Fruit fly (Drosophila melanogaster): ENCODE measurements around the gene CG1316.

CG1316 gene

dm6 chr3L:4259102-4259558, 24.5 kb upstream of the CG1316 start, which contains the start of the genes CG15011 and CG1309 (continued):
- TF ChIP-seq CG9609 (GFP tag; optimal IDR thresholded peaks at IDR 0.05) (peak; percentile 82), Eip74EF (GFP tag; optimal IDR thresholded peaks at IDR 0.05) (peak in 1 of 2 experiments; percentile 53), zen2 (GFP tag; IDR thresholded peaks at IDR 0.05; ENCODE audit: partially characterized antibody) (no peak), CG17361 (GFP tag; IDR thresholded peaks at IDR 0.05) (peak; percentile 88), p53 (GFP tag; optimal IDR thresholded peaks at IDR 0.05) (peak; percentile 53), zfh1 (GFP tag; IDR thresholded peaks at IDR 0.05) (peak; percentile 79; the same call in 2 of the 3 replicates), CG12659 (GFP tag; optimal IDR thresholded peaks at IDR 0.05) (peak; percentile 84), lbe (GFP tag; optimal IDR thresholded peaks at IDR 0.05) (peak; percentile 70), sna (GFP tag; IDR thresholded peaks at IDR 0.05; ENCODE audit: partially characterized antibody) (no peak), kni (GFP tag; optimal IDR thresholded peaks at IDR 0.05) (peak; percentile 59), gsb (GFP tag; IDR thresholded peaks at IDR 0.05) (no peak; the same call in 1 of the 2 replicates), CG4820 (GFP tag; optimal IDR thresholded peaks at IDR 0.05) (peak; percentile 81), MBD-R2 (GFP tag; IDR thresholded peaks at IDR 0.05) (peak; percentile 97), CG7963 (GFP tag; IDR thresholded peaks at IDR 0.05; ENCODE audit: partially characterized antibody) (no peak), Hr51 (GFP tag; optimal IDR thresholded peaks at IDR 0.05) (peak; percentile 80 to 81), BtbVII (GFP tag; optimal IDR thresholded peaks at IDR 0.05) (no peak), Sox100B (GFP tag; optimal IDR thresholded peaks at IDR 0.05) (peak; percentile 76), CG9215 (GFP tag; IDR thresholded peaks at IDR 0.05) (peak; percentile 73), CG6272 (GFP tag; IDR thresholded peaks at IDR 0.05) (peak; percentile 79), CG31365 (tag; optimal IDR thresholded peaks at IDR 0.05) (peak; percentile 5), Hr78 (GFP tag; optimal IDR thresholded peaks at IDR 0.05) (peak in 1 of 2 experiments; percentile 46), CG34224 (GFP tag; IDR thresholded peaks at IDR 0.05; ENCODE audit: partially characterized antibody) (no peak), fru (optimal IDR thresholded peaks at IDR 0.05) (no peak), ash1 (GFP tag; optimal IDR thresholded peaks at IDR 0.05) (no peak), CG7271 (tag; optimal IDR thresholded peaks at IDR 0.05) (no peak), ham (GFP tag; IDR thresholded peaks at IDR 0.05) (0 out of 2 replicates have a peak, but pooled peaks have one; percentile 35), CG15269 (tag; optimal IDR thresholded peaks at IDR 0.05) (peak; percentile 84), sob (GFP tag; IDR thresholded peaks at IDR 0.05) (peak; percentile 78), CG32772 (GFP tag; IDR thresholded peaks at IDR 0.05) (peak; percentile 81), CG1647 (GFP tag; optimal IDR thresholded peaks at IDR 0.05) (peak; percentile 81), CG12299 (tag; optimal IDR thresholded peaks at IDR 0.05) (peak; percentile 67), D (optimal IDR thresholded peaks at IDR 0.05) (no peak), D (GFP tag; optimal IDR thresholded peaks at IDR 0.05) (peak; percentile 66), psq (GFP tag; optimal IDR thresholded peaks at IDR 0.05) (peak; percentile 57), disco-r (GFP tag; optimal IDR thresholded peaks at IDR 0.05) (peak; percentile 71), CG2199 (GFP tag; IDR thresholded peaks at IDR 0.05) (0 out of 3 replicates have a peak, but pooled peaks have one; percentile 23), TFAM (GFP tag; optimal IDR thresholded peaks at IDR 0.05) (peak; percentile 17), CG3281 (GFP tag; optimal IDR thresholded peaks at IDR 0.05) (peak; percentile 99), Lpt (GFP tag; optimal IDR thresholded peaks at IDR 0.05) (no peak), hb (GFP tag; IDR thresholded peaks at IDR 0.05; ENCODE audit: partially characterized antibody) (no peak), Atf6 (GFP tag; IDR thresholded peaks at IDR 0.05) (peak; percentile 70; the same call in 1 of the 2 replicates), toy (GFP tag; IDR thresholded peaks at IDR 0.05) (no peak), CG32532 (GFP tag; IDR thresholded peaks at IDR 0.05) (peak; percentile 83), CG13775 (GFP tag; optimal IDR thresholded peaks at IDR 0.05) (peak; percentile 85), CG6254 (GFP tag; optimal IDR thresholded peaks at IDR 0.05) (peak; percentile 40), salm (tag; optimal IDR thresholded peaks at IDR 0.05) (peak; percentile 56), CG33213 (GFP tag; optimal IDR thresholded peaks at IDR 0.05) (peak; percentile 75), pum (GFP tag; optimal IDR thresholded peaks at IDR 0.05) (peak; percentile 86), E2f2 (GFP tag; IDR thresholded peaks at IDR 0.05) (peak; percentile 43; the same call in 1 of the 2 replicates), CG11398 (GFP tag; optimal IDR thresholded peaks at IDR 0.05) (peak; percentile 65)
